Fruit fly (Drosophila melanogaster) whole organism, wandering third instar larva: ENCODE measurements around the gene gammaSnap2.

ENCODE experiments used
- Abd-B ChIP-seq: fragments of >200 bp; optimal IDR thresholded peaks from 2 replicates; lab custom pipeline; 2017; ENCODE audit warnings: missing biosample characterization, missing genetic modification characterization
- CG32264 ChIP-seq: fragments of 200-800 bp; sonication (Bioruptor generic); optimal IDR thresholded peaks from 2 replicates; lab custom pipeline; 2016; ENCODE audit warnings: missing biosample characterization, missing genetic modification characterization
- CG9705 ChIP-seq: fragments of 200-800 bp; sonication (Bioruptor generic); optimal IDR thresholded peaks from 2 replicates; lab custom pipeline; 2018; ENCODE audit warnings: missing biosample characterization, mild to moderate bottlenecking, missing genetic modification characterization
- CrebA ChIP-seq: fragments of 200-800 bp; sonication (Bioruptor generic); optimal IDR thresholded peaks from 2 replicates; lab custom pipeline; 2016; ENCODE audit warnings: missing biosample characterization, mild to moderate bottlenecking, missing genetic modification characterization, borderline replicate concordance
- Dfd ChIP-seq: fragments of >200 bp; optimal IDR thresholded peaks from 2 replicates; lab custom pipeline; 2017; ENCODE audit warnings: missing biosample characterization, missing genetic modification characterization
- Dif ChIP-seq: fragments of 200-275, 200-300 bp; sonication (Bioruptor generic); optimal IDR thresholded peaks from 2 replicates; lab custom pipeline; 2018; ENCODE audit warnings: missing biosample characterization, missing genetic modification characterization; ENCODE audit not compliant: partially characterized antibody
- GATAd ChIP-seq: sonication (Bioruptor generic); optimal IDR thresholded peaks from 2 replicates; lab custom pipeline; 2016; ENCODE audit warnings: missing biosample characterization, missing genetic modification characterization
- HLH106 ChIP-seq: fragments of 200-800 bp; optimal IDR thresholded peaks from 3 replicates; lab custom pipeline; 2019; ENCODE audit warnings: missing biosample characterization, mild to moderate bottlenecking, missing genetic modification characterization, moderate library complexity
- Hnf4 ChIP-seq: fragments of 200-800 bp; sonication (Bioruptor generic); optimal IDR thresholded peaks from 2 replicates; lab custom pipeline; 2016; ENCODE audit warnings: missing biosample characterization, mild to moderate bottlenecking, missing genetic modification characterization
- Hr78 ChIP-seq: fragments of >200 bp; optimal IDR thresholded peaks from 2 replicates; lab custom pipeline; 2017; ENCODE audit warnings: missing biosample characterization, missing genetic modification characterization
- Hr83 ChIP-seq: fragments of 200-300 bp; sonication (Bioruptor generic); optimal IDR thresholded peaks from 2 replicates; lab custom pipeline; 2016; ENCODE audit warnings: missing biosample characterization, mild to moderate bottlenecking, missing genetic modification characterization, moderate library complexity; ENCODE audit not compliant: poor library complexity, severe bottlenecking
- Jra ChIP-seq: sonication (Bioruptor generic); optimal IDR thresholded peaks from 2 replicates; lab custom pipeline; 2016; ENCODE audit warnings: missing biosample characterization, missing genetic modification characterization
- Mio ChIP-seq: sonication (Bioruptor generic); optimal IDR thresholded peaks from 2 replicates; lab custom pipeline; 2016; ENCODE audit warnings: missing biosample characterization, missing genetic modification characterization
- Myc ChIP-seq: fragments of >200 bp; optimal IDR thresholded peaks from 2 replicates; lab custom pipeline; 2017
- N ChIP-seq: fragments of >200 bp; optimal IDR thresholded peaks from 2 replicates; lab custom pipeline; 2018; ENCODE audit warnings: missing biosample characterization, missing external identifiers, missing genetic modification characterization
- OdsH ChIP-seq: fragments of 200-800 bp; sonication (Bioruptor generic); optimal IDR thresholded peaks from 2 replicates; lab custom pipeline; 2016; ENCODE audit warnings: missing biosample characterization, mild to moderate bottlenecking, missing genetic modification characterization
- Rel ChIP-seq, 2 experiments: fragments of 200-800 bp; sonication (Bioruptor generic) in 1 of 2; optimal IDR thresholded peaks; 2 replicates in 1 of 2; 3 replicates in 1 of 2; lab custom pipeline; 2016 to 2019; ENCODE audit warnings: mild to moderate bottlenecking in 2 of 2, missing biosample characterization in 2 of 2, missing genetic modification characterization in 2 of 2, moderate library complexity in 1 of 2
- Sp1 ChIP-seq: fragments of 200-800 bp; sonication (Bioruptor generic); optimal IDR thresholded peaks from 3 replicates; lab custom pipeline; 2019; ENCODE audit warnings: missing biosample characterization, mild to moderate bottlenecking, missing genetic modification characterization, moderate library complexity
- Vsx2 ChIP-seq: fragments of 200-300, 225-300 bp; sonication (Bioruptor generic); optimal IDR thresholded peaks from 2 replicates; lab custom pipeline; 2018; ENCODE audit warnings: missing biosample characterization, missing genetic modification characterization; ENCODE audit not compliant: partially characterized antibody
- br ChIP-seq: fragments of 200-800 bp; sonication (Bioruptor generic); optimal IDR thresholded peaks from 2 replicates; lab custom pipeline; 2016; ENCODE audit warnings: missing biosample characterization, missing genetic modification characterization
- brk ChIP-seq: fragments of 200-800 bp; sonication (Bioruptor generic); optimal IDR thresholded peaks from 2 replicates; lab custom pipeline; 2016; ENCODE audit warnings: missing biosample characterization, mild to moderate bottlenecking, missing genetic modification characterization
- dl ChIP-seq, 2 experiments: fragments of 175-275, 200-275 bp in 1 of 2; fragments of 200-275 bp in 1 of 2; sonication (Bioruptor generic); optimal IDR thresholded peaks; lab custom pipeline; 2018; ENCODE audit warnings: mild to moderate bottlenecking in 2 of 2, missing biosample characterization in 2 of 2, missing genetic modification characterization in 2 of 2, moderate library complexity in 2 of 2; ENCODE audit not compliant: partially characterized antibody in 2 of 2, insufficient read depth in 1 of 2
- dmrt93B ChIP-seq: fragments of 200-800 bp; sonication (Bioruptor generic); optimal IDR thresholded peaks from 2 replicates; lab custom pipeline; 2018; ENCODE audit warnings: missing biosample characterization, mild to moderate bottlenecking, missing genetic modification characterization
- dsf ChIP-seq: sonication (Bioruptor generic); optimal IDR thresholded peaks from 2 replicates; lab custom pipeline; 2016; ENCODE audit warnings: missing biosample characterization, missing genetic modification characterization, borderline replicate concordance
- ey ChIP-seq: fragments of 200-800 bp; sonication (Bioruptor generic); optimal IDR thresholded peaks from 2 replicates; lab custom pipeline; 2016; ENCODE audit warnings: missing biosample characterization, missing genetic modification characterization
- foxo ChIP-seq, 2 experiments: fragments of 200-800 bp; sonication (Bioruptor generic); optimal IDR thresholded peaks; 2 replicates in 1 of 2; 3 replicates in 1 of 2; lab custom pipeline; 2016 to 2017; ENCODE audit warnings: missing biosample characterization in 2 of 2, missing genetic modification characterization in 2 of 2
- fru ChIP-seq: fragments of 200-800 bp; sonication (Bioruptor generic); optimal IDR thresholded peaks from 3 replicates; lab custom pipeline; 2016; ENCODE audit warnings: missing biosample characterization, mild to moderate bottlenecking, missing genetic modification characterization
- h ChIP-seq: fragments of 200-800 bp; sonication (Bioruptor generic); optimal IDR thresholded peaks from 3 replicates; lab custom pipeline; 2016; ENCODE audit warnings: missing biosample characterization, mild to moderate bottlenecking, missing genetic modification characterization
- jim ChIP-seq: fragments of 175-275, 200-325 bp; sonication (Bioruptor generic); optimal IDR thresholded peaks from 2 replicates; lab custom pipeline; 2016; ENCODE audit warnings: missing biosample characterization, mild to moderate bottlenecking, missing genetic modification characterization
- lola ChIP-seq: fragments of >200 bp; optimal IDR thresholded peaks from 2 replicates; lab custom pipeline; 2017; ENCODE audit warnings: missing biosample characterization, missing genetic modification characterization
- pan ChIP-seq: fragments of >200 bp; optimal IDR thresholded peaks from 2 replicates; lab custom pipeline; 2017
- psq ChIP-seq: fragments of 200-800 bp; sonication (Bioruptor generic); optimal IDR thresholded peaks from 3 replicates; lab custom pipeline; 2017; ENCODE audit warnings: missing biosample characterization, mild to moderate bottlenecking, missing genetic modification characterization, moderate library complexity
- rgr ChIP-seq: fragments of 200-800 bp; sonication (Bioruptor generic); optimal IDR thresholded peaks from 3 replicates; lab custom pipeline; 2016; ENCODE audit warnings: missing biosample characterization, mild to moderate bottlenecking, missing genetic modification characterization
- sage ChIP-seq: fragments of 200-800 bp; sonication (Bioruptor generic); optimal IDR thresholded peaks from 2 replicates; lab custom pipeline; 2016; ENCODE audit warnings: missing biosample characterization, mild to moderate bottlenecking, missing genetic modification characterization
- sv ChIP-seq: fragments of 200-800 bp; sonication (Bioruptor generic); optimal IDR thresholded peaks from 3 replicates; lab custom pipeline; 2016; ENCODE audit warnings: missing biosample characterization, missing genetic modification characterization
- tai ChIP-seq: sonication (Bioruptor generic); optimal IDR thresholded peaks from 2 replicates; lab custom pipeline; 2016; ENCODE audit warnings: missing biosample characterization, missing genetic modification characterization
- usp ChIP-seq: fragments of >200 bp; optimal IDR thresholded peaks from 2 replicates; lab custom pipeline; 2017; ENCODE audit warnings: missing biosample characterization, missing genetic modification characterization
- woc ChIP-seq: sonication (Bioruptor generic); optimal IDR thresholded peaks from 2 replicates; lab custom pipeline; 2016; ENCODE audit warnings: missing biosample characterization, mild to moderate bottlenecking, missing genetic modification characterization

The gammaSnap2 gene

dm6 chr3R:10144103-10144998 lies 23.2 kb upstream of the gammaSnap2 start, which contains the start of the genes TAF1B and Invadolysin:
TSS of gene TAF1B (minus strand) at chr3R:10144184.
TSS of gene Invadolysin (plus strand) at chr3R:10144668.
- TF ChIP-seq foxo (GFP tag; optimal IDR thresholded peaks at IDR 0.05; lab: Kevin White, UChicago) (peak in 1 of 2 experiments; percentile 67), rgr (peak; percentile 41), dsf (GFP tag; lab: Kevin White, UChicago) (peak; percentile 59), woc (peak; percentile 23), GATAd (GFP tag; lab: Kevin White, UChicago) (peak; percentile 23), Dif (peak; percentile 12), lola (no peak), fru (GFP tag; lab: Kevin White, UChicago) (peak; percentile 59), Abd-B (GFP tag; lab: Kevin White, UChicago) (no peak), CG32264 (no peak), br (GFP tag; lab: Kevin White, UChicago) (peak; percentile 40), Dfd (no peak), sv (peak; percentile 44), tai (GFP tag; lab: Kevin White, UChicago) (peak; percentile 79), Hr78 (GFP tag; lab: Kevin White, UChicago) (no peak), h (GFP tag; lab: Kevin White, UChicago) (peak; percentile 64), psq (no peak), dmrt93B (peak; percentile 16), Sp1 (GFP tag; lab: Kevin White, UChicago) (peak; percentile 23), jim (GFP tag; lab: Kevin White, UChicago) (no peak), CG9705 (GFP tag; lab: Kevin White, UChicago) (no peak), ey (GFP tag; lab: Kevin White, UChicago) (peak; percentile 18), brk (GFP tag; lab: Kevin White, UChicago) (peak; percentile 90), N (no peak), usp (no peak), dl (GFP tag; optimal IDR thresholded peaks at IDR 0.05; lab: Kevin White, UChicago; ENCODE audit: insufficient read depth in 1 of 2, partially characterized antibody in 2 of 2) (no peak), Myc (no peak), OdsH (peak; percentile 56), Hnf4 (GFP tag; lab: Kevin White, UChicago) (peak; percentile 76), HLH106 (peak; percentile 49), Jra (GFP tag; lab: Kevin White, UChicago) (peak; percentile 71), Hr83 (GFP tag; lab: Kevin White, UChicago) (peak; percentile 92), Rel (GFP tag; optimal IDR thresholded peaks at IDR 0.05; lab: Kevin White, UChicago) (no peak), Rel (tag; optimal IDR thresholded peaks at IDR 0.05; lab: Kevin White, UChicago) (peak; percentile 31), CrebA (GFP tag; lab: Kevin White, UChicago) (no peak), Vsx2 (GFP tag; lab: Kevin White, UChicago) (no peak), Mio (GFP tag; lab: Kevin White, UChicago) (no peak), sage (GFP tag; lab: Kevin White, UChicago) (peak; percentile 48), pan (lab: Kevin White, UChicago) (no peak)

dm6 chr3R:10142770-10143169 lies 21.6 kb upstream of the gammaSnap2 start, which contains the start of gene CG42759:
TSS of gene CG42759 (plus strand) at chr3R:10143070.
- TF ChIP-seq Hr83 (GFP tag; lab: Kevin White, UChicago) (no peak), OdsH (no peak)
